Worm (Caenorhabditis elegans) whole organism, young adult: ENCODE data around the gene cutl-18.

Experiments used
- B0261.1 ChIP-seq: sonication (generic microtip); optimal IDR thresholded peaks from 2 replicates; lab custom pipeline; 2016; ENCODE audit warnings: mild to moderate bottlenecking, missing genetic modification characterization, moderate library complexity, missing compliant biosample characterization
- F10E7.11 ChIP-seq: sonication (generic microtip); optimal IDR thresholded peaks from 2 replicates; lab custom pipeline; 2017; ENCODE audit warnings: mild to moderate bottlenecking, missing genetic modification characterization, moderate library complexity, missing compliant biosample characterization
- F22D6.2 ChIP-seq: sonication (generic microtip); optimal IDR thresholded peaks from 2 replicates; lab custom pipeline; 2016; ENCODE audit warnings: mild to moderate bottlenecking, missing genetic modification characterization, missing compliant biosample characterization
- F23B12.7 ChIP-seq: sonication (generic microtip); optimal IDR thresholded peaks from 2 replicates; lab custom pipeline; 2017; ENCODE audit warnings: missing genetic modification characterization, mild to moderate bottlenecking, missing compliant biosample characterization, antibody characterized with exemption, moderate library complexity; ENCODE audit not compliant: insufficient read depth
- F33H1.4 ChIP-seq: fragments of 200-800 bp; sonication (Bioruptor generic); IDR thresholded peaks from 2 replicates; pipeline ENCODE4 v1.3.6; 2022; ENCODE audit warnings: missing genetic modification reagents, missing genetic modification characterization, missing compliant biosample characterization
- F39B2.1 ChIP-seq: fragments of 200-800 bp; sonication (Bioruptor generic); IDR thresholded peaks from 2 replicates; pipeline ENCODE4 v1.3.6; 2022; ENCODE audit warnings: missing genetic modification reagents, missing genetic modification characterization, missing compliant biosample characterization
- F57A8.1 ChIP-seq: fragments of 200-800 bp; sonication (Bioruptor generic); optimal IDR thresholded peaks from 2 replicates; lab custom pipeline; 2018; ENCODE audit warnings: mild to moderate bottlenecking, missing genetic modification characterization, moderate library complexity, missing compliant biosample characterization
- T26A5.8 ChIP-seq: sonication (generic microtip); optimal IDR thresholded peaks from 2 replicates; lab custom pipeline; 2016; ENCODE audit warnings: missing genetic modification characterization, missing compliant biosample characterization
- Y53G8AR.9 ChIP-seq: fragments of 200-800 bp; sonication (Bioruptor generic); conservative IDR thresholded peaks from 2 replicates; pipeline ENCODE4 v1.3.6; 2022; ENCODE audit warnings: missing genetic modification reagents, missing genetic modification characterization, missing compliant biosample characterization
- Y56A3A.18 ChIP-seq: fragments of 200-800 bp; sonication (Bioruptor generic); IDR thresholded peaks from 2 replicates; pipeline ENCODE4 v1.3.6; 2022; ENCODE audit warnings: missing genetic modification reagents, missing genetic modification characterization, missing compliant biosample characterization
- Y79H2A.3 ChIP-seq: fragments of 200-800 bp; sonication (Bioruptor generic); conservative IDR thresholded peaks from 2 replicates; pipeline ENCODE4 v1.3.6; 2022; ENCODE audit warnings: missing genetic modification reagents, missing genetic modification characterization, missing compliant biosample characterization
- ama-1 ChIP-seq, 3 experiments: fragments of 150-350 bp in 1 of 3; sonication (generic microtip) in 2 of 3; optimal IDR thresholded peaks; 2 replicates each; lab custom pipeline; 2014 to 2018; ENCODE audit warnings: missing biosample characterization in 2 of 3, missing genetic modification characterization in 2 of 3, missing genetic modification reagents in 2 of 3
- atf-7 ChIP-seq: sonication (generic microtip); optimal IDR thresholded peaks from 2 replicates; lab custom pipeline; 2017; ENCODE audit warnings: mild to moderate bottlenecking, missing genetic modification characterization, missing compliant biosample characterization
- attf-6 ChIP-seq: fragments of 200-800 bp; sonication (Bioruptor generic); IDR thresholded peaks from 2 replicates; pipeline ENCODE4 v1.3.6; 2022; ENCODE audit warnings: missing genetic modification reagents, missing genetic modification characterization, missing compliant biosample characterization
- bed-1 ChIP-seq: fragments of 200-800 bp; sonication (Bioruptor generic); IDR thresholded peaks from 2 replicates; pipeline ENCODE4 v1.3.6; 2022; ENCODE audit warnings: missing genetic modification reagents, missing genetic modification characterization, missing compliant biosample characterization
- ceh-58 ChIP-seq: fragments of 200-800 bp; sonication (Bioruptor generic); IDR thresholded peaks from 2 replicates; pipeline ENCODE4 v1.3.6; 2022; ENCODE audit warnings: missing genetic modification characterization, missing compliant biosample characterization
- chd-7 ChIP-seq: sonication (generic microtip); optimal IDR thresholded peaks from 2 replicates; lab custom pipeline; 2016; ENCODE audit warnings: mild to moderate bottlenecking, missing genetic modification characterization, moderate library complexity, missing compliant biosample characterization
- die-1 ChIP-seq: sonication (generic microtip); optimal IDR thresholded peaks from 2 replicates; lab custom pipeline; 2016; ENCODE audit warnings: missing genotype, mild to moderate bottlenecking, missing genetic modification characterization, missing compliant biosample characterization
- dox-1 ChIP-seq: fragments of 200-800 bp; sonication (Bioruptor generic); IDR thresholded peaks from 2 replicates; pipeline ENCODE4 v1.3.6; 2022; ENCODE audit warnings: missing genetic modification reagents, missing genetic modification characterization, missing compliant biosample characterization
- dpl-1 ChIP-seq: fragments of 150-350 bp; optimal IDR thresholded peaks from 2 replicates; lab custom pipeline; 2014; ENCODE audit warnings: missing biosample characterization, missing genetic modification reagents, missing genetic modification characterization
- efl-1 ChIP-seq: fragments of 150-350 bp; optimal IDR thresholded peaks from 2 replicates; lab custom pipeline; 2014; ENCODE audit warnings: missing biosample characterization, missing genetic modification reagents, missing genetic modification characterization
- gei-17 ChIP-seq: fragments of 200-800 bp; sonication (Bioruptor generic); optimal IDR thresholded peaks from 2 replicates; lab custom pipeline; 2018; ENCODE audit warnings: mild to moderate bottlenecking, missing genetic modification characterization, missing compliant biosample characterization
- him-1 ChIP-seq: sonication (generic microtip); optimal IDR thresholded peaks from 2 replicates; lab custom pipeline; 2016; ENCODE audit warnings: missing genotype, missing genetic modification reagents, missing genetic modification characterization, missing compliant biosample characterization
- hmg-20 ChIP-seq: fragments of 200-800 bp; sonication (Bioruptor generic); IDR thresholded peaks from 2 replicates; pipeline ENCODE4 v1.3.6; 2022; ENCODE audit warnings: missing genetic modification reagents, missing genetic modification characterization, missing compliant biosample characterization
- hrde-1 ChIP-seq: sonication (generic microtip); optimal IDR thresholded peaks from 2 replicates; lab custom pipeline; 2016; ENCODE audit warnings: missing genetic modification characterization, mild to moderate bottlenecking, missing compliant biosample characterization, moderate library complexity, missing genotype, missing genetic modification reagents, borderline replicate concordance
- hsf-1 ChIP-seq: fragments of 200-800 bp; sonication (Bioruptor generic); IDR thresholded peaks from 2 replicates; pipeline ENCODE4 v1.3.6; 2022; ENCODE audit warnings: missing genetic modification reagents, missing genetic modification characterization, missing compliant biosample characterization
- lag-1 ChIP-seq: fragments of 200-800 bp; sonication (Bioruptor generic); IDR thresholded peaks from 2 replicates; pipeline ENCODE4 v1.3.6; 2022; ENCODE audit warnings: missing genetic modification reagents, missing genetic modification characterization, missing compliant biosample characterization
- lin-26 ChIP-seq: fragments of 200-800 bp; sonication (Bioruptor generic); IDR thresholded peaks from 2 replicates; pipeline ENCODE4 v1.3.6; 2022; ENCODE audit warnings: missing genetic modification reagents, missing genetic modification characterization, missing compliant biosample characterization
- lin-40 ChIP-seq: sonication (generic microtip); optimal IDR thresholded peaks from 2 replicates; lab custom pipeline; 2016; ENCODE audit warnings: missing genetic modification characterization, mild to moderate bottlenecking, missing compliant biosample characterization, missing genotype, missing genetic modification reagents
- lin-54 ChIP-seq: fragments of 200-800 bp; sonication (Bioruptor generic); optimal IDR thresholded peaks from 2 replicates; lab custom pipeline; 2018; ENCODE audit warnings: mild to moderate bottlenecking, missing genetic modification characterization, missing compliant biosample characterization
- mel-28 ChIP-seq: sonication (generic microtip); optimal IDR thresholded peaks from 2 replicates; lab custom pipeline; 2016; ENCODE audit warnings: borderline replicate concordance, mild to moderate bottlenecking, missing genetic modification characterization, missing compliant biosample characterization
- nfya-1 ChIP-seq: sonication (generic microtip); optimal IDR thresholded peaks from 2 replicates; lab custom pipeline; 2017; ENCODE audit warnings: antibody characterized with exemption, missing compliant biosample characterization, missing genetic modification characterization, borderline replicate concordance; ENCODE audit not compliant: insufficient read depth
- nhr-120 ChIP-seq: fragments of 200-800 bp; sonication (Bioruptor generic); IDR thresholded peaks from 2 replicates; pipeline ENCODE4 v1.3.6; 2022; ENCODE audit warnings: missing genetic modification characterization, missing compliant biosample characterization
- nhr-80 ChIP-seq: sonication (generic microtip); optimal IDR thresholded peaks from 2 replicates; lab custom pipeline; 2016; ENCODE audit warnings: missing genetic modification characterization, missing compliant biosample characterization
- pbrm-1 ChIP-seq: fragments of 200-800 bp; sonication (Bioruptor generic); IDR thresholded peaks from 2 replicates; pipeline ENCODE4 v1.3.6; 2022; ENCODE audit warnings: missing genetic modification reagents, missing genetic modification characterization, missing compliant biosample characterization
- repo-1 ChIP-seq: sonication (generic microtip); optimal IDR thresholded peaks from 2 replicates; lab custom pipeline; 2017; ENCODE audit warnings: mild to moderate bottlenecking, missing genetic modification characterization, missing compliant biosample characterization
- rpc-1 ChIP-seq, 2 experiments: fragments of 150-350 bp in 1 of 2; sonication (generic microtip) in 1 of 2; optimal IDR thresholded peaks; 2 replicates each; lab custom pipeline; 2014 to 2018; ENCODE audit warnings: missing biosample characterization in 1 of 2, missing genetic modification characterization in 1 of 2, missing genetic modification reagents in 1 of 2, missing genotype in 1 of 2
- unc-130 ChIP-seq: sonication (generic microtip); optimal IDR thresholded peaks from 2 replicates; lab custom pipeline; 2016; ENCODE audit warnings: missing genetic modification reagents, missing genetic modification characterization, missing compliant biosample characterization
- ztf-22 ChIP-seq: fragments of 200-800 bp; sonication (Bioruptor generic); optimal IDR thresholded peaks from 2 replicates; lab custom pipeline; 2018; ENCODE audit warnings: mild to moderate bottlenecking, missing genetic modification characterization, moderate library complexity, missing compliant biosample characterization
- ztf-26 ChIP-seq: sonication (generic microtip); optimal IDR thresholded peaks from 2 replicates; lab custom pipeline; 2017; ENCODE audit warnings: missing genetic modification characterization, missing compliant biosample characterization
- ztf-6 ChIP-seq: fragments of 200-800 bp; sonication (Bioruptor generic); IDR thresholded peaks from 2 replicates; pipeline ENCODE4 v1.3.6; 2022; ENCODE audit warnings: missing genetic modification reagents, missing genetic modification characterization, missing compliant biosample characterization

Gene cutl-18

DNA sequence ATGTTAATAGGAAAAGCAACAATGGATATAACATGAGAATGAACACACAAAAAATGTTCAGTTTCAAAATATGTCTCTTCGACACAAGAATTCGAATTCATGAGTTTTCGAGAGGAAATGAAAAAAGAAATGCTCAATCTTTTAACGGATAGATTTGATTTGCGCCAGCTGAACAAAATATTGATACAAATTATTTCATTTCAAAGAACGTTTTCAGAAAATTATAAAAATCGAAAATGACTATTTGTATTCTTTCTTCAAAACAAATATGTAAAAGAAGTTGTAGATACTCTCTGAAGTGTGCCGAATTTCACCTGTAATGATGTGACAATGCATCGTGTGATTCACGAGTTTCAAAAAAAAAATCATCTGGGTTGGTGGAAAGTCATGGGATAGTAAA, 16.2 kb downstream of the cutl-18 start, which contains the start of gene srh-47:
Gene srh-47 (minus strand): TSS at position 101 of the 400 bp plus-strand sequence.
- TF ChIP-seq F33H1.4 (GFP tag; lab: Robert Waterston, UW) (no peak), ztf-22 (GFP tag; lab: Kevin White, UChicago) (no peak), F10E7.11 (tag; lab: Kevin White, UChicago) (no peak), F23B12.7 (tag; lab: Kevin White, UChicago) (no peak), atf-7 (tag; lab: Kevin White, UChicago) (no peak), gei-17 (GFP tag; lab: Kevin White, UChicago) (no peak), lin-54 (no peak), bed-1 (GFP tag; lab: Robert Waterston, UW) (no peak), ama-1 (optimal IDR thresholded peaks at IDR 0.05; lab: Kevin White, UChicago) (no peak), ama-1 (GFP tag; optimal IDR thresholded peaks at IDR 0.05; lab: Kevin White, UChicago) (no peak), mel-28 (tag; lab: Kevin White, UChicago) (no peak), T26A5.8 (tag; lab: Kevin White, UChicago) (no peak), attf-6 (no peak), ztf-26 (tag; lab: Kevin White, UChicago) (no peak), die-1 (tag; lab: Kevin White, UChicago) (no peak), efl-1 (GFP tag; lab: Kevin White, UChicago) (no peak)

DNA sequence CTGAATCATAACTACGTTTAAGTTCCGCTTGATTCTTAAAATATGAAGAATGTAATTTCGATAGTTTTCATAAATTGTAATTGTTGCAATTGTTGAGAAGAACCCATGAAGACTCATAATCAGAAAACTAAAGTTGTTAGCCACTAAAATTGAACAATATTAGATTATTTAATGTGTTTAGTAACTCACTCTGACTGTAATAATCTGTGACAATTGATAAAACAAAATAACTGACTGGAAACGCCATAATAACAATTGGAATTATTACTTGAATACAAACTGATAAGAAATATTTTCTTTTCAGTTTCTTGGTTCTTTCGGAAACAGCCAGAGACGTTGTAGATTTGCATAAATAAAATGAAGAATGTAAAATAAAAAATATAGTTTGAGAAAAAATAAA, 17.3 kb downstream of the cutl-18 start:
- TF ChIP-seq rpc-1 (optimal IDR thresholded peaks at IDR 0.05; lab: Kevin White, UChicago) (no peak), rpc-1 (tag; optimal IDR thresholded peaks at IDR 0.05; lab: Kevin White, UChicago) (no peak), ztf-22 (GFP tag; lab: Kevin White, UChicago) (no peak), unc-130 (GFP tag; lab: Kevin White, UChicago) (no peak), B0261.1 (tag; lab: Kevin White, UChicago) (no peak), attf-6 (no peak), mel-28 (tag; lab: Kevin White, UChicago) (no peak), repo-1 (no peak), ztf-26 (tag; lab: Kevin White, UChicago) (no peak), Y79H2A.3 (GFP tag; lab: Robert Waterston, UW) (no peak), ceh-58 (no peak), bed-1 (GFP tag; lab: Robert Waterston, UW) (no peak), pbrm-1 (GFP tag; lab: Robert Waterston, UW) (no peak), hsf-1 (no peak), dpl-1 (GFP tag; lab: Kevin White, UChicago) (no peak), nfya-1 (no peak), F57A8.1 (GFP tag; lab: Kevin White, UChicago) (no peak), F39B2.1 (GFP tag; lab: Robert Waterston, UW) (no peak)

DNA sequence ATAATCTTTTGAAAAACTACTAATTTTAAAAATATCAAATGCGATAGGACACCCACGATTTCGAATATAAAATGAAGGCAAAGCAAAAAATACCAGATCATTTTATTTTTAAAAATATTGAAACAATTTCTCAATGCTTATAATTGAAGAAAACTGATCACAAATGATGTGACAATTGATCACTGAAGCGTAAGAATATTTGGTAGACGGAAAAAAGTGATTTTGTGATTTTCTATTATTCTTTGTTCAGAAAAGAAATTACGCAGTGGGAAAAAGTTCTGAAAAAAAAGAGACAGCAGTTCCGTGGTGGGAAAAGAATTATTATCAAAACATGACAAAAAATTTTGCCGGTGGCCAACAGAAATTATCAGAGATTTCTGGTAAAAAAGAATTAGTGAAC, 18.1 kb downstream of the cutl-18 start, which contains the start of gene T03F7.5:
Gene T03F7.5 (minus strand): TSS at position 101 of the 400 bp plus-strand sequence.
- TF ChIP-seq hmg-20: no peak

DNA sequence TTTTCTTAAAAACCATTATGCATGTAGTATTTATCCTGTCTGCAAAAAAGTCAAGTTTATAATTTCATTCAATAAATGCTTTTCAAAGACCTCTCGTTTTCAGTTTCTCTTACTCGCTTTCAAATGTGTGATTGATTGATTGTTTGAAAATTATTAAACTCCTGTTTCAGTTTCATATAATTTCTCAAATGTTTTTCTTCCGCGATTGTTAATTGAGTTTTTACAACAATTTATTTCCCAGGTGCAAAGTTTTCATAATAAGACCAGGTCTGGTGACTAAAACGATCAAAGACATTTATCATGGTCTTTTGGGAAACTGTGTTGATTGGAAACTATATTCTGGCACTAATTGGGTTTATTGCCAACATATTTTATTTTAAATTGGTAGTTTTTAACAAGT, 22.3 kb downstream of the cutl-18 start, which contains the start of gene T03F7.6:
Gene T03F7.6 (plus strand): TSS at position 301 of the 400 bp plus-strand sequence.
- no peak for TF ChIP-seq rpc-1 (optimal IDR thresholded peaks at IDR 0.05; lab: Kevin White, UChicago)
- TF ChIP-seq rpc-1 (tag; optimal IDR thresholded peaks at IDR 0.05; lab: Kevin White, UChicago): no peak
- no peak for TF ChIP-seq F22D6.2 (tag; lab: Kevin White, UChicago)
- no peak for TF ChIP-seq unc-130 (GFP tag; lab: Kevin White, UChicago)
- no peak for TF ChIP-seq Y53G8AR.9 (GFP tag; lab: Robert Waterston, UW)
- no peak for TF ChIP-seq nhr-80 (tag; lab: Kevin White, UChicago)
- no peak for TF ChIP-seq lag-1 (GFP tag; lab: Robert Waterston, UW)
- no peak for TF ChIP-seq chd-7 (tag; lab: Kevin White, UChicago)
- no peak for TF ChIP-seq lin-40 (tag; lab: Kevin White, UChicago)
- TF ChIP-seq nhr-120 (GFP tag; lab: Robert Waterston, UW): no peak
- no peak for TF ChIP-seq ztf-6 (GFP tag; lab: Robert Waterston, UW)
- no peak for TF ChIP-seq hrde-1 (tag; lab: Kevin White, UChicago)
- no peak for TF ChIP-seq ceh-58
- TF ChIP-seq dox-1 (GFP tag; lab: Robert Waterston, UW): no peak
- TF ChIP-seq Y56A3A.18 (GFP tag; lab: Robert Waterston, UW): no peak
- TF ChIP-seq lin-26 (GFP tag; lab: Robert Waterston, UW): no peak
- no peak for TF ChIP-seq him-1 (tag; lab: Kevin White, UChicago)
- TF ChIP-seq, all 124 proteins: peak for 0
